Fruit fly (Drosophila melanogaster) whole organism, adult: ENCODE measurements around the gene Hibch.

Source experiments
- CG11617 ChIP-seq: fragments of 200-800 bp; sonication (Bioruptor generic); optimal IDR thresholded peaks from 2 replicates; lab custom pipeline; 2017; ENCODE audit warnings: mild to moderate bottlenecking, missing biosample characterization, missing genetic modification reagents, missing genetic modification characterization
- CG12768 ChIP-seq: fragments of 200-800 bp; sonication (Bioruptor generic); optimal IDR thresholded peaks from 2 replicates; lab custom pipeline; 2017; ENCODE audit warnings: missing biosample characterization, missing genetic modification characterization, mild to moderate bottlenecking, moderate library complexity, missing genetic modification reagents
- CG14711 ChIP-seq: fragments of 200-800 bp; sonication (Bioruptor generic); optimal IDR thresholded peaks from 2 replicates; lab custom pipeline; 2018; ENCODE audit warnings: missing biosample characterization, mild to moderate bottlenecking, missing genetic modification characterization, moderate library complexity
- CG1620 ChIP-seq: fragments of 200-800 bp; sonication (Bioruptor generic); optimal IDR thresholded peaks from 2 replicates; lab custom pipeline; 2016; ENCODE audit warnings: missing biosample characterization, missing genetic modification characterization
- CG33017 ChIP-seq: fragments of 200-800 bp; sonication (Bioruptor generic); optimal IDR thresholded peaks from 2 replicates; lab custom pipeline; 2018; ENCODE audit warnings: missing biosample characterization, mild to moderate bottlenecking, missing genetic modification characterization, moderate library complexity
- CG5204 ChIP-seq: fragments of 200-800 bp; sonication (Bioruptor generic); optimal IDR thresholded peaks from 2 replicates; lab custom pipeline; 2016; ENCODE audit warnings: missing biosample characterization, missing genetic modification characterization
- CG7045 ChIP-seq: fragments of 200-800 bp; sonication (Bioruptor generic); optimal IDR thresholded peaks from 2 replicates; lab custom pipeline; 2017; ENCODE audit warnings: missing biosample characterization, mild to moderate bottlenecking, missing genetic modification characterization
- CG7101 ChIP-seq: fragments of 200-800 bp; sonication (Bioruptor generic); optimal IDR thresholded peaks from 2 replicates; lab custom pipeline; 2018; ENCODE audit warnings: missing biosample characterization, mild to moderate bottlenecking, missing genetic modification characterization, moderate library complexity
- Clk ChIP-seq: fragments of 200-800 bp; sonication (Bioruptor generic); optimal IDR thresholded peaks from 2 replicates; lab custom pipeline; 2017; ENCODE audit warnings: missing biosample characterization, missing genetic modification characterization
- Crg-1 ChIP-seq: fragments of 200-800 bp; sonication (Bioruptor generic); optimal IDR thresholded peaks from 2 replicates; lab custom pipeline; 2016; ENCODE audit warnings: missing biosample characterization, missing genetic modification characterization
- Hr96 ChIP-seq: fragments of 200-800 bp; sonication (Bioruptor generic); optimal IDR thresholded peaks from 2 replicates; lab custom pipeline; 2016; ENCODE audit warnings: missing biosample characterization, missing genetic modification characterization
- Mnt ChIP-seq: fragments of 200-800 bp; sonication (Bioruptor generic); optimal IDR thresholded peaks from 2 replicates; lab custom pipeline; 2016; ENCODE audit warnings: missing biosample characterization, mild to moderate bottlenecking, missing genetic modification characterization
- bab1 ChIP-seq: fragments of 200-800 bp; sonication (Bioruptor generic); optimal IDR thresholded peaks from 3 replicates; lab custom pipeline; 2019; ENCODE audit warnings: missing biosample characterization, mild to moderate bottlenecking, missing genetic modification characterization, moderate library complexity
- cic ChIP-seq: fragments of 200-800 bp; sonication (Bioruptor generic); optimal IDR thresholded peaks from 2 replicates; lab custom pipeline; 2017; ENCODE audit warnings: missing biosample characterization, mild to moderate bottlenecking, missing genetic modification characterization, moderate library complexity
- cnc ChIP-seq, 2 experiments: fragments of >200 bp; optimal IDR thresholded peaks; 2 replicates each; lab custom pipeline; 2017
- kay ChIP-seq: fragments of 200-800 bp; sonication (Bioruptor generic); peaks from one replicate; lab custom pipeline; 2016; ENCODE audit warnings: missing biosample characterization, missing genetic modification characterization, borderline replicate concordance
- ovo ChIP-seq: fragments of 200-800 bp; sonication (Bioruptor generic); optimal IDR thresholded peaks from 2 replicates; lab custom pipeline; 2016; ENCODE audit warnings: missing biosample characterization, missing genetic modification characterization
- pad ChIP-seq: fragments of 200-800 bp; sonication (Bioruptor generic); optimal IDR thresholded peaks from 3 replicates; lab custom pipeline; 2017; ENCODE audit warnings: missing biosample characterization, missing genetic modification characterization, mild to moderate bottlenecking, moderate library complexity, missing genetic modification reagents
- tj ChIP-seq: fragments of 200-800 bp; sonication (Bioruptor generic); optimal IDR thresholded peaks from 3 replicates; lab custom pipeline; 2017; ENCODE audit warnings: missing biosample characterization, mild to moderate bottlenecking, missing genetic modification characterization, moderate library complexity
- toe ChIP-seq: fragments of 200-800 bp; sonication (Bioruptor generic); optimal IDR thresholded peaks from 2 replicates; lab custom pipeline; 2016; ENCODE audit warnings: missing biosample characterization, missing genetic modification characterization

Hibch gene

DNA sequence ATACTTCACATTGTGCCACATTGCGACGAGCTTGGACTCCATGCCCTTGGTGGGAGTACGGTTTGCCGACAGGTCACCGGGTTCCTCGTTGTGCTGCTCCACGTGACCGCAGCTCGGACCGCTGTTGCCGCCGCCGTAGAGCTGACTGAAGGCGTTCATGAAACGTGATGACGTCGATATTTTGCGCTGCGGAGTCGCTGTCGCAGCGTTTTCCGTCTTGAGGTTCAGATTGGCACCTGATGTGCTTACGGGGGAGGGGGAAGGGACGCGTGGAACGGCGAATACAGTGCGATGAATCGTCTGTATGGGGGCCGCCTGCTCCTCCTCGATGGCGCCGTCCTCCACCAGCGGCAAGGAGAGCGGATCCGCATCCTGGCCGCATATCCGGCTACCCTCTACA lies 877 bp upstream of the Hibch start:
- no peak for TF ChIP-seq CG1620 (GFP tag; lab: Kevin White, UChicago)
- TF ChIP-seq Mnt: peak; percentile 10
- TF ChIP-seq tj: peak; percentile 100

DNA sequence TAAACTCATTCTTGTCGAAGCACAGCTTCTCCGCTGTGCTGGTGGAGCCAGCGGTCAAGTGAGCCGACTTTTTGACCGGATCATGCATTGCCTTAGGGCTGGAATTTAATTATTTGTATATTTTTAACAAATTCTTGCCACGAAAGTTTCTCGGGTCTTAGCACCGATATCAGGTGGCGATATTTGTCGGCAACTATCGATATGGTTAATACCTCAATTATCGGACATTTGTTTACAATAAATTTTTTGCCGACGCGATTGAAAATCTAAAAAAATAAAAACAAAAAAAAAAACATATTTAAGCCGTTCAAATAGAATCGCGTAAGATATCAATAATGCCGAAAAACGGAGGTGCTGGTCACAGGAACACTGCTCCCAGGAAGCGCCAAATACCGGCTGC lies 4.5 kb downstream of the Hibch start, which contains the start of the genes Cog2 and Trax:
Cog2 (minus strand) TSS at position 168 of the 400 bp plus-strand sequence.
Trax (plus strand) TSS at position 203 of the 400 bp plus-strand sequence.
- TF ChIP-seq Clk (GFP tag; lab: Kevin White, UChicago): no peak
- TF ChIP-seq CG12768 (GFP tag; lab: Kevin White, UChicago): no peak
- TF ChIP-seq tj: peak; percentile 80
- no peak for TF ChIP-seq CG1620 (GFP tag; lab: Kevin White, UChicago)
- TF ChIP-seq bab1 (GFP tag; lab: Kevin White, UChicago): peak; percentile 19
- no peak for TF ChIP-seq kay (GFP tag; lab: Kevin White, UChicago)

DNA sequence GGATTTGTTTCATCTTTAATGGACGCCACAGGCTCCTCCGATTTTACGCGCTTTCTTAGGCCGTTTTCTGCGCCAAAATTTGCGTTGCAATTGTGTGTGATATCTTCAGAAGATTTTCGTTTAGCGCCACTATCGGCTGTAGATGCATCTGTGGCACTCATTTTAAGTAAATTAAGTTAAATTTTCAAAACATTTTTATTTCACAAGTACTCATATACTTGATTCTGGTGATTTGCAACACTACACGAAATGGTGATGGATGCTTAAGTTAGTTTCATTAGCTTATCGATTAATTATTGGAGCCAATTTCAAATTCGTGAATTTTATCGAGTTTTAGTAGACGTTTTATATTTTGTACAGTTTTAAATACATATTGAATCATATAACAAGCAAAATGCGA lies 6.6 kb downstream of the Hibch start, which contains the start of gene CG6171:
CG6171 (minus strand) TSS at position 250 of the 400 bp plus-strand sequence.
- TF ChIP-seq Clk (GFP tag; lab: Kevin White, UChicago) (no peak), bab1 (GFP tag; lab: Kevin White, UChicago) (peak; percentile 46), pad (no peak), cic (GFP tag; lab: Kevin White, UChicago) (no peak), cnc (optimal IDR thresholded peaks at IDR 0.05; lab: Kevin White, UChicago) (no peak), CG7045 (no peak), CG7101 (tag; lab: Kevin White, UChicago) (peak; percentile 44), kay (GFP tag; lab: Kevin White, UChicago) (no peak), CG11617 (GFP tag; lab: Kevin White, UChicago) (no peak), toe (GFP tag; lab: Kevin White, UChicago) (no peak), CG33017 (tag; lab: Kevin White, UChicago) (no peak), Hr96 (GFP tag; lab: Kevin White, UChicago) (no peak), ovo (GFP tag; lab: Kevin White, UChicago) (no peak), CG12768 (GFP tag; lab: Kevin White, UChicago) (no peak), Mnt (peak; percentile 9), Crg-1 (GFP tag; lab: Kevin White, UChicago) (peak; percentile 17), tj (no peak), CG5204 (GFP tag; lab: Kevin White, UChicago) (no peak), CG1620 (GFP tag; lab: Kevin White, UChicago) (peak; percentile 41), CG14711 (tag; lab: Kevin White, UChicago) (peak; percentile 38)

DNA sequence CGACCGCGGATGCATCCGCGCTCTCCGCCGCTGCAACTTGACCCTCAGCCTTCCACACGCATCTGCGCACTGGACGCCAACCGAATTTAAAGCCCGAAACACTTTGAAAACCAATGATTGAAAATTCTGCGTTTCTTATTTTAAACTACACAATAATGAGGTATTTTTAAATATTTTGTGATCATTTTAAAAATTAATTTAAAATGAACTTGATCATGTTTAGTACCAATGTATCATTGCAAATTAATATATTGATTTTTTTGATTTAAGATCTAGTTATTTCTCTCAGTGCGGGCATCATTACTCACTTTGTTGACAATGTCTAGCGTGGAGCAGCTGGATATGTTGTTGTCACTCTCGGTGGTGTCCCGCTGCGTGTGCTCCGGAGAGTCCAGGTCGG lies 9.8 kb downstream of the Hibch start:
- TF ChIP-seq Clk (GFP tag; lab: Kevin White, UChicago): no peak
- TF ChIP-seq CG7045: peak; percentile 67
- no peak for TF ChIP-seq Crg-1 (GFP tag; lab: Kevin White, UChicago)
- TF ChIP-seq toe (GFP tag; lab: Kevin White, UChicago): no peak
- no peak for TF ChIP-seq CG1620 (GFP tag; lab: Kevin White, UChicago)
- no peak for TF ChIP-seq ovo (GFP tag; lab: Kevin White, UChicago)
- TF ChIP-seq kay (GFP tag; lab: Kevin White, UChicago): no peak
- no peak for TF ChIP-seq Hr96 (GFP tag; lab: Kevin White, UChicago)
- TF ChIP-seq bab1 (GFP tag; lab: Kevin White, UChicago): no peak
- peak; percentile 7 for TF ChIP-seq CG12768 (GFP tag; lab: Kevin White, UChicago)
- TF ChIP-seq CG14711 (tag; lab: Kevin White, UChicago): peak; percentile 70
- peak; percentile 87 for TF ChIP-seq CG33017 (tag; lab: Kevin White, UChicago)
- no peak for TF ChIP-seq cnc (optimal IDR thresholded peaks at IDR 0.05; lab: Kevin White, UChicago)
- TF ChIP-seq Mnt: no peak
- no peak for TF ChIP-seq CG5204 (GFP tag; lab: Kevin White, UChicago)
- TF ChIP-seq pad: no peak
- TF ChIP-seq CG11617 (GFP tag; lab: Kevin White, UChicago): no peak
- TF ChIP-seq cic (GFP tag; lab: Kevin White, UChicago): no peak
- no peak for TF ChIP-seq tj
- peak; percentile 76 for TF ChIP-seq CG7101 (tag; lab: Kevin White, UChicago)

DNA sequence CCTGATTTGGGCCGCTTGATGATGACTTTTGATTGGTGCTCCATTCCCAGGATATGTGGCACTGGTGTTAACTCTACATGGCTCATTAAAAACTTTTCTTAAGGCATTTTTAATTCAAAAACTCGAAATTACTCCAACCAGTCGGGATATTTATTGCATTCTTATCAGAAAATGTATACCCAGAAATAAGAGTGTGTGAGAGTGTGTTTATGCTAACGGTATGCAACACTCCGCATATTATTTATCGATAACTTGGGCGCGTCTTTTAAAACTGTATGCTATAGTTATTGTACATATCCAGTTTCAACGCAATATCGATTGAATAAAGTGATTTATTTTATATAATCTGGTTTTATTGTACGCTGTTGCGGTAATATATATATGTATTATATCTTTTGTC lies 10.4 kb downstream of the Hibch start, which contains the start of gene CG34404:
CG34404 (minus strand) TSS at position 189 of the 400 bp plus-strand sequence.
- TF ChIP-seq cic (GFP tag; lab: Kevin White, UChicago) (no peak), CG1620 (GFP tag; lab: Kevin White, UChicago) (peak; percentile 24), Mnt (peak; percentile 10), CG7101 (tag; lab: Kevin White, UChicago) (peak; percentile 34), Crg-1 (GFP tag; lab: Kevin White, UChicago) (peak; percentile 19), Hr96 (GFP tag; lab: Kevin White, UChicago) (no peak)

DNA sequence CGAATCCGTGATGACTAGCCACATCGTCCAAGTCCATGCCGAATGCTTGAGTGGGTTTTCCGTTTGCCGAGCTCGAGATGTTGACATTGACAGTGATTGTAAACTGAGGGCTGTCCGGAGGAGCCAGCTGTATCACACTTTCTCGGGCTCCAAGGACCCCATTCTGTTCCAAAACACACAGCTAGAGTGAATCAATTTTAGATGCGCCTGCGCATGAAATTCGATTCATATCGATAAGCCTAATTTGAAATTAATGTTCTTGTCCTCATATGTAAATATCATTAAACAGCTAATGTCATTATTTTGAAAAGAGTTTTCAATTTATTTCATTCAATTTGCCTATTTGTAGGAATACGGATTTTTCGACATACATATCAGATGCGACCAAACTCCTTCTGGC lies 12.7 kb downstream of the Hibch start, which contains the start of gene CG14868:
CG14868 (minus strand) TSS at position 204 of the 400 bp plus-strand sequence.
- TF ChIP-seq ovo (GFP tag; lab: Kevin White, UChicago) (no peak), CG5204 (GFP tag; lab: Kevin White, UChicago) (no peak), pad (no peak), Mnt (no peak), bab1 (GFP tag; lab: Kevin White, UChicago) (no peak), Crg-1 (GFP tag; lab: Kevin White, UChicago) (no peak), CG7045 (no peak), kay (GFP tag; lab: Kevin White, UChicago) (no peak), CG33017 (tag; lab: Kevin White, UChicago) (no peak), CG11617 (GFP tag; lab: Kevin White, UChicago) (no peak), cnc (optimal IDR thresholded peaks at IDR 0.05; lab: Kevin White, UChicago) (no peak)
